Worm (Caenorhabditis elegans) whole organism, L3 larva: Measurements from ENCODE around the gene F47C12.8.

Experiments used
- aly-2 ChIP-seq: fragments of 150-350 bp; optimal IDR thresholded peaks from 2 replicates; lab custom pipeline; 2014; ENCODE audit warnings: missing biosample characterization, missing genetic modification characterization
- ceh-16 ChIP-seq: sonication (generic microtip); optimal IDR thresholded peaks from 2 replicates; lab custom pipeline; 2017; ENCODE audit warnings: missing biosample characterization, missing genetic modification characterization
- ceh-9 ChIP-seq: sonication (generic microtip); optimal IDR thresholded peaks from 2 replicates; lab custom pipeline; 2018; ENCODE audit warnings: missing biosample characterization, missing genetic modification characterization
- daf-12 ChIP-seq: fragments of 150-350 bp; optimal IDR thresholded peaks from 2 replicates; lab custom pipeline; 2014; ENCODE audit warnings: missing biosample characterization, missing genetic modification reagents, missing genetic modification characterization
- egl-27 ChIP-seq: sonication (generic microtip); optimal IDR thresholded peaks from 4 replicates; lab custom pipeline; 2017; ENCODE audit warnings: missing biosample characterization, missing genetic modification reagents, missing genetic modification characterization
- fkh-10 ChIP-seq: sonication (generic microtip); optimal IDR thresholded peaks from 2 replicates; lab custom pipeline; 2017; ENCODE audit warnings: missing biosample characterization, missing genetic modification reagents, missing genetic modification characterization
- fos-1 ChIP-seq: fragments of 150-350 bp; optimal IDR thresholded peaks from 2 replicates; lab custom pipeline; 2014; ENCODE audit warnings: missing biosample characterization, missing genetic modification characterization
- mml-1 ChIP-seq: fragments of 150-350 bp; sonication (generic microtip); optimal IDR thresholded peaks from 3 replicates; lab custom pipeline; 2014; ENCODE audit warnings: missing biosample characterization, missing genetic modification characterization
- nhr-12 ChIP-seq: fragments of 150-350 bp; optimal IDR thresholded peaks from 2 replicates; lab custom pipeline; 2014; ENCODE audit warnings: missing biosample characterization, missing genetic modification characterization
- nhr-23 ChIP-seq: fragments of 150-350 bp; optimal IDR thresholded peaks from 2 replicates; lab custom pipeline; 2014; ENCODE audit warnings: missing biosample characterization, missing genetic modification reagents, missing genetic modification characterization
- pha-4 ChIP-seq: fragments of 150-350 bp; optimal IDR thresholded peaks from 2 replicates; lab custom pipeline; 2014; ENCODE audit warnings: missing biosample characterization, missing genetic modification reagents, missing genetic modification characterization
- sea-2 ChIP-seq: fragments of 150-350 bp; sonication (generic microtip); optimal IDR thresholded peaks from 4 replicates; lab custom pipeline; 2014; ENCODE audit warnings: missing biosample characterization, missing genetic modification reagents, missing genetic modification characterization
- tbx-2 ChIP-seq: sonication (generic microtip); optimal IDR thresholded peaks from 2 replicates; lab custom pipeline; 2016; ENCODE audit warnings: mild to moderate bottlenecking, missing genetic modification characterization, missing compliant biosample characterization
- unc-62 ChIP-seq: fragments of 150-350 bp; sonication (generic microtip); optimal IDR thresholded peaks from 4 replicates; lab custom pipeline; 2014; ENCODE audit warnings: missing biosample characterization, missing genetic modification reagents, missing genetic modification characterization

- TF ChIP-seq nhr-12 (tag; lab: Kevin White, UChicago) (no peak), fos-1 (tag; lab: Kevin White, UChicago) (no peak), egl-27 (no peak), nhr-23 (tag; lab: Kevin White, UChicago) (no peak), ceh-16 (tag; lab: Kevin White, UChicago) (no peak), aly-2 (no peak), daf-12 (no peak), ceh-9 (no peak), mml-1 (no peak), unc-62 (GFP tag; lab: Kevin White, UChicago) (no peak), pha-4 (tag; lab: Kevin White, UChicago) (no peak), tbx-2 (tag; lab: Kevin White, UChicago) (no peak), fkh-10 (GFP tag; lab: Kevin White, UChicago) (no peak), sea-2 (no peak)
Measured at ce11 chrIV:4041006-4041405, 42.6 kb upstream of the F47C12.8 start.
